Fruit fly (Drosophila melanogaster) whole organism, embryonic: ENCODE data around the gene Cbl.

ENCODE experiments used
- Ada2b ChIP-seq: fragments of 200-800 bp; sonication (Bioruptor generic); IDR thresholded peaks from 2 replicates; pipeline ENCODE4 v1.3.6; 2022; ENCODE audit warnings: missing biosample characterization, missing genetic modification characterization
- Aef1 ChIP-seq: fragments of 200-800 bp; sonication (Bioruptor generic); IDR thresholded peaks from 3 replicates; pipeline ENCODE4 v1.3.6; 2022; ENCODE audit warnings: missing biosample characterization, missing genetic modification characterization
- CG10462 ChIP-seq: fragments of 200-800 bp; sonication (Bioruptor generic); optimal IDR thresholded peaks from 2 replicates; lab custom pipeline; 2016; ENCODE audit warnings: missing biosample characterization, missing genetic modification characterization
- CG10543 ChIP-seq: fragments of 200-800 bp; sonication (Bioruptor generic); optimal IDR thresholded peaks from 3 replicates; lab custom pipeline; 2017; ENCODE audit warnings: missing biosample characterization, mild to moderate bottlenecking, missing genetic modification characterization, moderate library complexity
- CG11085 ChIP-seq: fragments of 200-800 bp; sonication (Bioruptor generic); IDR thresholded peaks from 2 replicates; pipeline ENCODE4 v1.3.6; 2022; ENCODE audit warnings: missing biosample characterization, missing genetic modification characterization
- CG11456 ChIP-seq: fragments of 200-800 bp; sonication (Bioruptor generic); IDR thresholded peaks from 3 replicates; pipeline ENCODE4 v1.3.6; 2022; ENCODE audit warnings: missing biosample characterization, missing genetic modification characterization
- CG12769 ChIP-seq: fragments of 200-800 bp; sonication (Bioruptor generic); optimal IDR thresholded peaks from 2 replicates; lab custom pipeline; 2019; ENCODE audit warnings: missing biosample characterization, mild to moderate bottlenecking, missing genetic modification characterization, moderate library complexity
- CG14050 ChIP-seq: fragments of 200-800 bp; sonication (Bioruptor generic); IDR thresholded peaks from 3 replicates; pipeline ENCODE4 v1.3.6; 2022; ENCODE audit warnings: missing biosample characterization, missing genetic modification characterization
- CG15601 ChIP-seq: fragments of 200-800 bp; sonication (Bioruptor generic); optimal IDR thresholded peaks from 3 replicates; lab custom pipeline; 2019; ENCODE audit warnings: missing biosample characterization, mild to moderate bottlenecking, missing genetic modification characterization, moderate library complexity
- CG16779 ChIP-seq: fragments of 200-800 bp; sonication (Bioruptor generic); IDR thresholded peaks from 2 replicates; pipeline ENCODE4 v1.3.6; 2022; ENCODE audit warnings: missing biosample characterization, missing genetic modification characterization
- CG16815 ChIP-seq: fragments of 200-800 bp; sonication (Bioruptor generic); optimal IDR thresholded peaks from 3 replicates; lab custom pipeline; 2017; ENCODE audit warnings: missing biosample characterization, mild to moderate bottlenecking, missing genetic modification characterization
- CG17186 ChIP-seq: fragments of 200-800 bp; sonication (Bioruptor generic); optimal IDR thresholded peaks from 3 replicates; lab custom pipeline; 2017; ENCODE audit warnings: missing biosample characterization, missing genetic modification reagents, missing genetic modification characterization
- CG18011 ChIP-seq: fragments of 200-800 bp; sonication (Bioruptor generic); optimal IDR thresholded peaks from 2 replicates; lab custom pipeline; 2017; ENCODE audit warnings: missing biosample characterization, missing genetic modification characterization, mild to moderate bottlenecking, moderate library complexity, missing genotype
- CG18262 ChIP-seq: fragments of 200-800 bp; optimal IDR thresholded peaks from 3 replicates; lab custom pipeline; 2019; ENCODE audit warnings: missing biosample characterization, mild to moderate bottlenecking, missing genetic modification characterization, moderate library complexity
- CG2712 ChIP-seq: fragments of 200-800 bp; optimal IDR thresholded peaks from 3 replicates; lab custom pipeline; 2019; ENCODE audit warnings: missing biosample characterization, mild to moderate bottlenecking, missing genetic modification characterization, moderate library complexity
- CG30020 ChIP-seq: fragments of 200-800 bp; optimal IDR thresholded peaks from 2 replicates; lab custom pipeline; 2019; ENCODE audit warnings: missing biosample characterization, mild to moderate bottlenecking, missing genetic modification characterization, moderate library complexity
- CG31441 ChIP-seq: fragments of 200-800 bp; sonication (Bioruptor generic); IDR thresholded peaks from 2 replicates; pipeline ENCODE4 v1.3.6; 2022; ENCODE audit warnings: missing biosample characterization, missing genetic modification characterization
- CG32767 ChIP-seq: fragments of 200-800 bp; sonication (Bioruptor generic); IDR thresholded peaks from 2 replicates; pipeline ENCODE4 v1.3.6; 2022; ENCODE audit warnings: missing biosample characterization, missing genetic modification characterization
- CG33213 ChIP-seq: fragments of 200-800 bp; sonication (Bioruptor generic); optimal IDR thresholded peaks from 3 replicates; lab custom pipeline; 2016; ENCODE audit warnings: missing biosample characterization, missing genetic modification characterization
- CG3407 ChIP-seq: fragments of 200-800 bp; sonication (Bioruptor generic); optimal IDR thresholded peaks from 2 replicates; lab custom pipeline; 2018; ENCODE audit warnings: missing biosample characterization, mild to moderate bottlenecking, missing genetic modification characterization
- CG4328 ChIP-seq: fragments of 200-800 bp; sonication (Bioruptor generic); optimal IDR thresholded peaks from 3 replicates; lab custom pipeline; 2017; ENCODE audit warnings: missing biosample characterization, missing genetic modification reagents, missing genetic modification characterization
- CG4424 ChIP-seq: fragments of 200-800 bp; sonication (Bioruptor generic); optimal IDR thresholded peaks from 3 replicates; lab custom pipeline; 2016; ENCODE audit warnings: missing biosample characterization, missing genetic modification characterization
- CG6254 ChIP-seq: fragments of 200-800 bp; sonication (Bioruptor generic); optimal IDR thresholded peaks from 3 replicates; lab custom pipeline; 2017; ENCODE audit warnings: mild to moderate bottlenecking, missing biosample characterization, missing genetic modification reagents, missing genetic modification characterization
- CG8478 ChIP-seq: fragments of >200 bp; optimal IDR thresholded peaks from 2 replicates; lab custom pipeline; 2018
- CG8944 ChIP-seq: fragments of 200-800 bp; sonication (Bioruptor generic); optimal IDR thresholded peaks from 3 replicates; lab custom pipeline; 2016; ENCODE audit warnings: missing biosample characterization, missing genetic modification characterization
- D ChIP-seq, 2 experiments: fragments of 200-800 bp in 1 of 2; fragments of >200 bp in 1 of 2; sonication (Bioruptor generic) in 1 of 2; optimal IDR thresholded peaks; 2 replicates in 1 of 2; 3 replicates in 1 of 2; lab custom pipeline; 2017; ENCODE audit warnings: mild to moderate bottlenecking in 1 of 2, missing biosample characterization in 1 of 2, missing genetic modification characterization in 1 of 2, missing genetic modification reagents in 1 of 2
- Dip3 ChIP-seq: fragments of 200-800 bp; sonication (Bioruptor generic); optimal IDR thresholded peaks from 3 replicates; lab custom pipeline; 2016; ENCODE audit warnings: missing biosample characterization, missing genetic modification characterization
- Mad ChIP-seq: fragments of 200-800 bp; sonication (Bioruptor generic); optimal IDR thresholded peaks from 2 replicates; lab custom pipeline; 2016; ENCODE audit warnings: missing biosample characterization, missing genetic modification characterization
- Stat92E ChIP-seq, 3 experiments: fragments of >200 bp in 2 of 3; fragments of 200-800 bp in 1 of 3; sonication (Bioruptor generic) in 1 of 3; optimal IDR thresholded peaks; 2 replicates each; lab custom pipeline; 2017 to 2019; ENCODE audit warnings: missing biosample characterization in 3 of 3, missing genetic modification characterization in 3 of 3, mild to moderate bottlenecking in 1 of 3, moderate library complexity in 1 of 3
- Trl ChIP-seq, 3 experiments: fragments of >200 bp in 2 of 3; fragments of 200-800 bp in 1 of 3; sonication (Bioruptor generic) in 1 of 3; optimal IDR thresholded peaks; 2 replicates in 1 of 3; 3 replicates in 2 of 3; lab custom pipeline; 2016 to 2017; ENCODE audit warnings: missing biosample characterization in 1 of 3, missing genetic modification characterization in 1 of 3
- bbx ChIP-seq: fragments of 200-800 bp; sonication (Bioruptor generic); IDR thresholded peaks from 2 replicates; pipeline ENCODE4 v1.3.6; 2022; ENCODE audit warnings: missing biosample characterization, missing genetic modification characterization; ENCODE audit not compliant: partially characterized antibody
- croc ChIP-seq: fragments of 200-800 bp; sonication (Bioruptor generic); conservative IDR thresholded peaks from 3 replicates; pipeline ENCODE4 v1.3.6; 2022; ENCODE audit warnings: missing biosample characterization, missing genetic modification characterization
- crp ChIP-seq, 2 experiments: fragments of 200-800 bp; sonication (Bioruptor generic); optimal IDR thresholded peaks; 2 replicates in 1 of 2; 3 replicates in 1 of 2; lab custom pipeline; 2017; ENCODE audit warnings: missing biosample characterization in 2 of 2, missing genetic modification characterization in 2 of 2, mild to moderate bottlenecking in 1 of 2, moderate library complexity in 1 of 2
- dimm ChIP-seq: fragments of 200-800 bp; sonication (Bioruptor generic); IDR thresholded peaks from 2 replicates; pipeline ENCODE4 v1.3.6; 2022; ENCODE audit warnings: missing biosample characterization, missing genetic modification characterization
- dpn ChIP-seq, 2 experiments: fragments of 200-800 bp; sonication (Bioruptor generic); optimal IDR thresholded peaks; 3 replicates each; lab custom pipeline; 2016; ENCODE audit warnings: missing biosample characterization in 2 of 2, missing genetic modification characterization in 2 of 2
- esg ChIP-seq: fragments of 200-800 bp; sonication (Bioruptor generic); conservative IDR thresholded peaks from 2 replicates; pipeline ENCODE4 v1.3.6; 2022; ENCODE audit warnings: missing biosample characterization, missing genetic modification characterization
- fd96Cb ChIP-seq: fragments of 200-800 bp; sonication (Bioruptor generic); optimal IDR thresholded peaks from 2 replicates; lab custom pipeline; 2018; ENCODE audit warnings: missing biosample characterization, mild to moderate bottlenecking, missing genetic modification characterization, moderate library complexity
- hbn ChIP-seq: fragments of 200-800 bp; sonication (Bioruptor generic); IDR thresholded peaks from 2 replicates; pipeline ENCODE4 v1.3.6; 2022; ENCODE audit warnings: missing biosample characterization, missing genetic modification characterization; ENCODE audit not compliant: partially characterized antibody
- lmd ChIP-seq: fragments of 200-800 bp; sonication (Bioruptor generic); IDR thresholded peaks from 2 replicates; pipeline ENCODE4 v1.3.6; 2022; ENCODE audit warnings: missing biosample characterization, missing genetic modification characterization
- lola ChIP-seq, 3 experiments: fragments of >200 bp in 2 of 3; fragments of 200-800 bp in 1 of 3; sonication (Bioruptor generic) in 1 of 3; optimal IDR thresholded peaks; 2 replicates each; lab custom pipeline; 2017 to 2019; ENCODE audit warnings: missing biosample characterization in 3 of 3, missing genetic modification characterization in 3 of 3, mild to moderate bottlenecking in 1 of 3, moderate library complexity in 1 of 3
- mld ChIP-seq: fragments of 200-800 bp; sonication (Bioruptor generic); IDR thresholded peaks from 3 replicates; pipeline ENCODE4 v1.3.6; 2022; ENCODE audit warnings: missing biosample characterization, missing genetic modification characterization; ENCODE audit not compliant: partially characterized antibody
- odd ChIP-seq: fragments of 200-800 bp; sonication (Bioruptor generic); optimal IDR thresholded peaks from 2 replicates; lab custom pipeline; 2017; ENCODE audit warnings: missing biosample characterization, mild to moderate bottlenecking, missing genetic modification characterization
- pnt ChIP-seq: fragments of 200-800 bp; sonication (Bioruptor generic); optimal IDR thresholded peaks from 3 replicates; lab custom pipeline; 2016; ENCODE audit warnings: missing biosample characterization, missing genetic modification characterization
- pum ChIP-seq: fragments of 200-800 bp; sonication (Bioruptor generic); optimal IDR thresholded peaks from 2 replicates; lab custom pipeline; 2016; ENCODE audit warnings: missing biosample characterization, missing genetic modification characterization
- row ChIP-seq: fragments of 200-800 bp; sonication (Bioruptor generic); IDR thresholded peaks from 3 replicates; pipeline ENCODE4 v1.3.6; 2022; ENCODE audit warnings: missing biosample characterization, missing genetic modification characterization
- trem ChIP-seq: fragments of 200-800 bp; optimal IDR thresholded peaks from 3 replicates; lab custom pipeline; 2019; ENCODE audit warnings: missing biosample characterization, mild to moderate bottlenecking, missing genetic modification characterization, moderate library complexity
- zfh2 ChIP-seq: fragments of 200-800 bp; sonication (Bioruptor generic); optimal IDR thresholded peaks from 2 replicates; lab custom pipeline; 2016; ENCODE audit warnings: missing biosample characterization, missing genetic modification characterization

Cbl gene

DNA sequence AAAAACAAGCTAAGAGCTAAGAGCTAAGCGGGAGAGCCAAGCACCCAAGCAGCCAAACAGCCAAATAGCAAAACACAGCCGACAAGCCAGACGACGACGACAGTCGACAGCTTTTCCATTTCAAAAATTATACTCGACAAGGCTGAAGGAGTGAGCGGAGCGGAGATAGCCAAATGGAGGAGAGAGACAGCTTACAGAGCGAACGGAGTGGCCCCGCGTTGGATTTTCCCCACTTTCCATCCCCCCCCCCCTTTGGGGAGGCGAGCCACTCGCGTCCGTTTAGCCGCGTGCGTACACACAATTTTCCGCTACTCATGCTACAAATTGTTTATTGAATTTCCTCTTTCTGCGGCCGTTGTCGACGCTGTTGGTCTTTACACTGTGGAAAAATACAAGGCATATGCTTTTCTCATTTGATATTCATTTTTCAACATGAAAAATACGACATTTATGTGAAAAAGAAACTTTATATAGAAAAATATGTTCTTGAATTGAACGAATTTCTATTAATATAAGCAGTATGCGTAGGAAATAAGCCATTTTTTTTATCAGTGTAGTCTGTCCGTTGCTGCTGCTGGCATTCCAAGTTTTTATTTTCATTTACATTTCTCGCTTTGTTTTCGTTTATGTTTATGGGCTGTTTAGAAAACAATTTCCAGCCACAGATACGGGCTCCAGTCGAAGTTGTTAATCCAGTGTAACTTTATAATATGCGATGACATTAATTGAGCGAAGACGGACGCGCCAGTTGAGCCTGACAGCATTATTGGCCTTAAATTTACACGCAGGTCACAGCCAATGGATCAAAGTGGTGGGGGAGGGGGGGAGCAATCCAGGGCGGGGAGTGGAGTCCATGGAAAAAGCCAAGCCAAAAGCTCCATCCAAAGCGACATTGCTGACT is 33.4 kb downstream of the Cbl start (continued):
- TF ChIP-seq CG16779 (GFP tag; lab: Robert Waterston, UW) (peak; percentile 78), CG3407 (GFP tag; lab: Kevin White, UChicago) (peak; percentile 98), CG18011 (GFP tag; lab: Kevin White, UChicago) (peak; percentile 89), CG6254 (peak; percentile 97), CG31441 (GFP tag; lab: Robert Waterston, UW) (peak; percentile 99), trem (tag; lab: Kevin White, UChicago) (peak; percentile 97), CG30020 (tag; lab: Kevin White, UChicago) (peak; percentile 89), crp (GFP tag; optimal IDR thresholded peaks at IDR 0.05; lab: Kevin White, UChicago) (peak; percentile 18 to 71), odd (GFP tag; lab: Kevin White, UChicago) (peak; percentile 97), CG17186 (GFP tag; lab: Kevin White, UChicago) (peak; percentile 93), mld (GFP tag; lab: Robert Waterston, UW) (0 out of 3 replicates have a peak, but pooled peaks have one; percentile 22), D (optimal IDR thresholded peaks at IDR 0.05; lab: Kevin White, UChicago) (no peak), D (GFP tag; optimal IDR thresholded peaks at IDR 0.05; lab: Kevin White, UChicago) (peak; percentile 99), CG15601 (peak; percentile 99), Stat92E (GFP tag; optimal IDR thresholded peaks at IDR 0.05; lab: Kevin White, UChicago) (peak in 1 of 3 experiments; percentile 99), CG4424 (peak; percentile 99), lmd (GFP tag; lab: Robert Waterston, UW) (peak; percentile 97), CG10543 (GFP tag; lab: Kevin White, UChicago) (peak; percentile 95), CG2712 (tag; lab: Kevin White, UChicago) (peak; percentile 99), CG11085 (peak; percentile 92), CG16815 (GFP tag; lab: Kevin White, UChicago) (peak; percentile 97), croc (peak; percentile 98), hbn (GFP tag; lab: Robert Waterston, UW) (no peak), Ada2b (GFP tag; lab: Robert Waterston, UW) (peak; percentile 98), Dip3 (GFP tag; lab: Kevin White, UChicago) (peak; percentile 93), row (GFP tag; lab: Robert Waterston, UW) (peak; percentile 98), CG11456 (peak; percentile 93), dimm (GFP tag; lab: Robert Waterston, UW) (peak; percentile 93), lola (GFP tag; optimal IDR thresholded peaks at IDR 0.05; lab: Kevin White, UChicago) (peak in 1 of 3 experiments; percentile 99), zfh2 (GFP tag; lab: Kevin White, UChicago) (peak; percentile 93), CG8478 (no peak), esg (GFP tag; lab: Robert Waterston, UW) (peak; percentile 97), Trl (optimal IDR thresholded peaks at IDR 0.05; lab: Kevin White, UChicago) (peak in 1 of 2 experiments; percentile 62), Trl (GFP tag; optimal IDR thresholded peaks at IDR 0.05; lab: Kevin White, UChicago) (peak; percentile 98), CG32767 (peak; percentile 98), Aef1 (GFP tag; lab: Robert Waterston, UW) (peak; percentile 95), dpn (GFP tag; optimal IDR thresholded peaks at IDR 0.05; lab: Kevin White, UChicago) (peak; percentile 98 to 99), CG10462 (GFP tag; lab: Kevin White, UChicago) (peak; percentile 97), CG18262 (tag; lab: Kevin White, UChicago) (peak; percentile 99), CG12769 (peak; percentile 95), CG33213 (GFP tag; lab: Kevin White, UChicago) (peak; percentile 97), bbx (GFP tag; lab: Robert Waterston, UW) (peak; percentile 51), CG4328 (GFP tag; lab: Kevin White, UChicago) (peak; percentile 95), Mad (GFP tag; lab: Kevin White, UChicago) (peak; percentile 97), CG14050 (GFP tag; lab: Robert Waterston, UW) (peak; percentile 97), CG8944 (GFP tag; lab: Kevin White, UChicago) (peak; percentile 96), pnt (GFP tag; lab: Kevin White, UChicago) (peak; percentile 97), fd96Cb (tag; lab: Kevin White, UChicago) (peak; percentile 99), pum (peak; percentile 98)
